Fruit fly (Drosophila melanogaster) whole organism, embryonic: ENCODE measurements around the gene CG12206.
A peak's percentile ranks its signal among the peaks of the same experiment; 100 is the strongest.

ENCODE experiments used
- ATbp ChIP-seq: fragments of 200-800 bp; sonication (Bioruptor generic); optimal IDR thresholded peaks from 2 replicates; lab custom pipeline; 2017; ENCODE audit warnings: missing biosample characterization, mild to moderate bottlenecking, missing genetic modification characterization, missing genetic modification reagents
- Asciz ChIP-seq: fragments of 200-800 bp; sonication (Bioruptor generic); optimal IDR thresholded peaks from 2 replicates; lab custom pipeline; 2017; ENCODE audit warnings: missing biosample characterization, mild to moderate bottlenecking, missing genetic modification characterization, missing genetic modification reagents
- Atf3 ChIP-seq: fragments of 200-800 bp; sonication (Bioruptor generic); optimal IDR thresholded peaks from 3 replicates; lab custom pipeline; 2016; ENCODE audit warnings: missing biosample characterization, missing genetic modification characterization
- CG11504 ChIP-seq: fragments of 200-800 bp; sonication (Bioruptor generic); optimal IDR thresholded peaks from 3 replicates; lab custom pipeline; 2019; ENCODE audit warnings: missing biosample characterization, mild to moderate bottlenecking, missing genetic modification characterization, moderate library complexity
- CG12659 ChIP-seq: fragments of 200-800 bp; sonication (Bioruptor generic); optimal IDR thresholded peaks from 3 replicates; lab custom pipeline; 2017; ENCODE audit warnings: mild to moderate bottlenecking, missing biosample characterization, missing genetic modification reagents, missing genetic modification characterization
- CG13296 ChIP-seq: fragments of 200-800 bp; sonication (Bioruptor generic); optimal IDR thresholded peaks from 3 replicates; lab custom pipeline; 2018; ENCODE audit warnings: missing biosample characterization, mild to moderate bottlenecking, missing genetic modification characterization
- CG13775 ChIP-seq: fragments of 200-800 bp; sonication (Bioruptor generic); optimal IDR thresholded peaks from 3 replicates; lab custom pipeline; 2017; ENCODE audit warnings: missing biosample characterization, mild to moderate bottlenecking, missing genetic modification characterization
- CG18764 ChIP-seq: fragments of 200-800 bp; sonication (Bioruptor generic); optimal IDR thresholded peaks from 3 replicates; lab custom pipeline; 2016; ENCODE audit warnings: missing biosample characterization, missing genetic modification characterization
- CG32767 ChIP-seq: fragments of 200-800 bp; sonication (Bioruptor generic); IDR thresholded peaks from 2 replicates; pipeline ENCODE4 v1.3.6; 2022; ENCODE audit warnings: missing biosample characterization, missing genetic modification characterization
- CG4328 ChIP-seq: fragments of 200-800 bp; sonication (Bioruptor generic); optimal IDR thresholded peaks from 3 replicates; lab custom pipeline; 2017; ENCODE audit warnings: missing biosample characterization, missing genetic modification reagents, missing genetic modification characterization
- CG43689 ChIP-seq: fragments of 200-800 bp; sonication (Bioruptor generic); IDR thresholded peaks from 2 replicates; pipeline ENCODE4 v1.3.6; 2022; ENCODE audit warnings: missing biosample characterization, missing genetic modification characterization
- CG6175 ChIP-seq: fragments of 200-800 bp; sonication (Bioruptor generic); IDR thresholded peaks from 3 replicates; pipeline ENCODE4 v1.3.6; 2022; ENCODE audit warnings: missing biosample characterization, missing genetic modification characterization
- CG6272 ChIP-seq: fragments of 200-800 bp; sonication (Bioruptor generic); IDR thresholded peaks from 2 replicates; pipeline ENCODE4 v1.3.6; 2022; ENCODE audit warnings: missing biosample characterization, missing genetic modification characterization
- CG7839 ChIP-seq: fragments of 200-800 bp; sonication (Bioruptor generic); optimal IDR thresholded peaks from 3 replicates; lab custom pipeline; 2018; ENCODE audit warnings: missing biosample characterization, mild to moderate bottlenecking, missing genetic modification characterization, moderate library complexity
- CG8089 ChIP-seq: fragments of 200-800 bp; sonication (Bioruptor generic); optimal IDR thresholded peaks from 3 replicates; lab custom pipeline; 2016; ENCODE audit warnings: missing biosample characterization, missing genetic modification characterization
- CG8359 ChIP-seq: fragments of 200-800 bp; sonication (Bioruptor generic); optimal IDR thresholded peaks from 2 replicates; lab custom pipeline; 2017; ENCODE audit warnings: missing biosample characterization, mild to moderate bottlenecking, missing genetic modification characterization, borderline replicate concordance
- D ChIP-seq, 2 experiments: fragments of 200-800 bp in 1 of 2; fragments of >200 bp in 1 of 2; sonication (Bioruptor generic) in 1 of 2; optimal IDR thresholded peaks; 2 replicates in 1 of 2; 3 replicates in 1 of 2; lab custom pipeline; 2017; ENCODE audit warnings: mild to moderate bottlenecking in 1 of 2, missing biosample characterization in 1 of 2, missing genetic modification characterization in 1 of 2, missing genetic modification reagents in 1 of 2
- Dbx ChIP-seq: fragments of 200-800 bp; sonication (Bioruptor generic); IDR thresholded peaks from 3 replicates; pipeline ENCODE4 v1.3.6; 2022; ENCODE audit warnings: missing biosample characterization, missing genetic modification characterization
- Med ChIP-seq: fragments of 200-800 bp; sonication (Bioruptor generic); peaks from one replicate; lab custom pipeline; 2016; ENCODE audit warnings: missing biosample characterization, missing genetic modification characterization, mild to moderate bottlenecking, inconsistent platforms, moderate library complexity
- Nf-YB ChIP-seq: fragments of 200-800 bp; sonication (Bioruptor generic); optimal IDR thresholded peaks from 3 replicates; lab custom pipeline; 2019; ENCODE audit warnings: missing biosample characterization, mild to moderate bottlenecking, missing genetic modification characterization, moderate library complexity
- NfI ChIP-seq: fragments of 200-800 bp; sonication (Bioruptor generic); optimal IDR thresholded peaks from 3 replicates; lab custom pipeline; 2018; ENCODE audit warnings: missing biosample characterization, mild to moderate bottlenecking, missing genetic modification characterization, moderate library complexity
- Oaz ChIP-seq: fragments of 200-800 bp; sonication (Bioruptor generic); IDR thresholded peaks from 2 replicates; pipeline ENCODE4 v1.3.6; 2022; ENCODE audit warnings: missing biosample characterization, missing genetic modification characterization
- Optix ChIP-seq: fragments of 200-800 bp; sonication (Bioruptor generic); IDR thresholded peaks from 3 replicates; pipeline ENCODE4 v1.3.6; 2022; ENCODE audit warnings: missing biosample characterization, missing genetic modification characterization
- Trl ChIP-seq, 3 experiments: fragments of >200 bp in 2 of 3; fragments of 200-800 bp in 1 of 3; sonication (Bioruptor generic) in 1 of 3; optimal IDR thresholded peaks; 2 replicates in 1 of 3; 3 replicates in 2 of 3; lab custom pipeline; 2016 to 2017; ENCODE audit warnings: missing biosample characterization in 1 of 3, missing genetic modification characterization in 1 of 3
- al ChIP-seq: fragments of 200-800 bp; sonication (Bioruptor generic); IDR thresholded peaks from 2 replicates; pipeline ENCODE4 v1.3.6; 2022; ENCODE audit warnings: missing biosample characterization, missing genetic modification characterization
- br ChIP-seq: fragments of >200 bp; optimal IDR thresholded peaks from 2 replicates; lab custom pipeline; 2017
- ci ChIP-seq: fragments of 200-800 bp; sonication (Bioruptor generic); IDR thresholded peaks from 3 replicates; pipeline ENCODE4 v1.3.6; 2022; ENCODE audit warnings: missing biosample characterization, missing genetic modification characterization
- crol ChIP-seq: fragments of 200-800 bp; sonication (Bioruptor generic); IDR thresholded peaks from 2 replicates; pipeline ENCODE4 v1.3.6; 2022; ENCODE audit warnings: missing biosample characterization, missing genetic modification characterization
- dysf ChIP-seq: fragments of 200-800 bp; sonication (Bioruptor generic); IDR thresholded peaks from 3 replicates; pipeline ENCODE4 v1.3.6; 2022; ENCODE audit warnings: missing biosample characterization, missing genetic modification characterization
- emc ChIP-seq: fragments of 200-800 bp; sonication (Bioruptor generic); optimal IDR thresholded peaks from 2 replicates; lab custom pipeline; 2016; ENCODE audit warnings: missing biosample characterization, missing genetic modification characterization
- ems ChIP-seq: fragments of 200-800 bp; sonication (Bioruptor generic); optimal IDR thresholded peaks from 3 replicates; lab custom pipeline; 2016; ENCODE audit warnings: missing biosample characterization, missing genetic modification characterization
- fd3F ChIP-seq: fragments of 200-800 bp; sonication (Bioruptor generic); optimal IDR thresholded peaks from 2 replicates; lab custom pipeline; 2018; ENCODE audit warnings: missing biosample characterization, mild to moderate bottlenecking, missing genetic modification characterization, moderate library complexity
- gcm ChIP-seq: fragments of 200-800 bp; sonication (Bioruptor generic); optimal IDR thresholded peaks from 2 replicates; lab custom pipeline; 2019; ENCODE audit warnings: missing biosample characterization, mild to moderate bottlenecking, missing genetic modification characterization, moderate library complexity
- gem ChIP-seq: fragments of 200-800 bp; sonication (Bioruptor generic); optimal IDR thresholded peaks from 2 replicates; lab custom pipeline; 2019; ENCODE audit warnings: missing biosample characterization, mild to moderate bottlenecking, missing genetic modification characterization, moderate library complexity
- hth ChIP-seq: fragments of >200 bp; optimal IDR thresholded peaks from 2 replicates; lab custom pipeline; 2017; ENCODE audit warnings: inconsistent platforms
- ind ChIP-seq: fragments of 200-800 bp; sonication (Bioruptor generic); optimal IDR thresholded peaks from 3 replicates; lab custom pipeline; 2016; ENCODE audit warnings: missing biosample characterization, missing genetic modification characterization
- kah ChIP-seq: fragments of 200-800 bp; sonication (Bioruptor generic); optimal IDR thresholded peaks from 2 replicates; lab custom pipeline; 2018; ENCODE audit warnings: missing biosample characterization, mild to moderate bottlenecking, missing genetic modification characterization
- lab ChIP-seq: fragments of 200-800 bp; sonication (Bioruptor generic); optimal IDR thresholded peaks from 3 replicates; lab custom pipeline; 2017; ENCODE audit warnings: missing biosample characterization, missing genetic modification characterization, mild to moderate bottlenecking, moderate library complexity, missing genetic modification reagents
- lbe ChIP-seq: fragments of 200-800 bp; sonication (Bioruptor generic); optimal IDR thresholded peaks from 2 replicates; lab custom pipeline; 2016; ENCODE audit warnings: missing biosample characterization, mild to moderate bottlenecking, missing genetic modification characterization
- nerfin-2 ChIP-seq: fragments of 200-800 bp; sonication (Bioruptor generic); IDR thresholded peaks from 2 replicates; pipeline ENCODE4 v1.3.6; 2022; ENCODE audit warnings: missing biosample characterization, missing genetic modification characterization; ENCODE audit not compliant: partially characterized antibody
- prd ChIP-seq, 3 experiments: fragments of >200 bp in 2 of 3; fragments of 200-800 bp in 1 of 3; sonication (Bioruptor generic) in 1 of 3; optimal IDR thresholded peaks in 2 of 3; IDR thresholded peaks in 1 of 3; 2 replicates in 2 of 3; 3 replicates in 1 of 3; pipeline versions ENCODE4 v1.3.6 to Lab custom; 2017 to 2022; ENCODE audit warnings: missing biosample characterization in 1 of 3, missing genetic modification characterization in 1 of 3
- ranshi ChIP-seq: fragments of 200-800 bp; sonication (Bioruptor generic); IDR thresholded peaks from 2 replicates; pipeline ENCODE4 v1.3.6; 2022; ENCODE audit warnings: missing biosample characterization, missing genetic modification characterization
- seq ChIP-seq: fragments of 200-800 bp; sonication (Bioruptor generic); IDR thresholded peaks from 2 replicates; pipeline ENCODE4 v1.3.6; 2022; ENCODE audit warnings: missing biosample characterization, missing genetic modification characterization
- sisA ChIP-seq: fragments of 200-800 bp; sonication (Bioruptor generic); IDR thresholded peaks from 2 replicates; pipeline ENCODE4 v1.3.6; 2022; ENCODE audit warnings: missing biosample characterization, missing genetic modification characterization
- slbo ChIP-seq: fragments of 200-800 bp; sonication (Bioruptor generic); IDR thresholded peaks from 2 replicates; pipeline ENCODE4 v1.3.6; 2022; ENCODE audit warnings: missing biosample characterization, missing genetic modification characterization
- tap ChIP-seq: fragments of 200-800 bp; optimal IDR thresholded peaks from 3 replicates; lab custom pipeline; 2019; ENCODE audit warnings: missing biosample characterization, mild to moderate bottlenecking, missing genetic modification characterization, moderate library complexity
- trem ChIP-seq: fragments of 200-800 bp; optimal IDR thresholded peaks from 3 replicates; lab custom pipeline; 2019; ENCODE audit warnings: missing biosample characterization, mild to moderate bottlenecking, missing genetic modification characterization, moderate library complexity
- ttk ChIP-seq: fragments of 200-800 bp; sonication (Bioruptor generic); IDR thresholded peaks from 2 replicates; pipeline ENCODE4 v2.1.2; 2022; ENCODE audit warnings: missing biosample characterization, missing genetic modification characterization
- zen ChIP-seq: fragments of 200-800 bp; sonication (Bioruptor generic); optimal IDR thresholded peaks from 3 replicates; lab custom pipeline; 2018; ENCODE audit warnings: missing biosample characterization, mild to moderate bottlenecking, missing genetic modification characterization, moderate library complexity
- zfh2 ChIP-seq: fragments of 200-800 bp; sonication (Bioruptor generic); optimal IDR thresholded peaks from 2 replicates; lab custom pipeline; 2016; ENCODE audit warnings: missing biosample characterization, missing genetic modification characterization

CG12206 gene

DNA sequence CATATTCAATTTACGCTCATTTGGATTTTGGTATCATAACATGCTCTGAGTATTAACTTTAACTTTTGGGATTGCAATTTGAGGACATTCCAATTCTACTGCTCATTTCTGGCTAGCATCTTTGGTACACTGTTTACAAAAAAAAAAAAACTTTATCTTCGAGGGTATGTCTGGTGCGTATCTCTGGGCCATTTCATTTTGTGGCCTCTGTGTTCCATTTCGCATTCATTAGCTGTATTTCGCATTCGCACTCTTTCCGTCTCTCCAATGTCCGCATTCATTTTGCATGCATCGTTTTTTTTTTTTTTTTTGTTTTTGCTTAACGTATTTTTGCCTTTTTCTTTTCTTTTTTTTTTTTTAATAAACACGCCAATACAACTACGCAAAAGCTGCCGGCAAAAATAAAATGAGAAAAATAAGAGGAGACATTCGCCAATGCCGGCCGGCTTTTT, 40.7 kb downstream of the CG12206 start (continued):
- TF ChIP-seq slbo (GFP tag; lab: Robert Waterston, UW) (0 out of 2 replicates have a peak, but pooled peaks have one; percentile 25), Atf3 (GFP tag; lab: Kevin White, UChicago) (no peak), ems (GFP tag; lab: Kevin White, UChicago) (no peak), crol (no peak), Optix (peak; percentile 28; the same call in 1 of the 3 replicates), CG13775 (GFP tag; lab: Kevin White, UChicago) (no peak), prd (optimal IDR thresholded peaks at IDR 0.05; lab: Kevin White, UChicago) (no peak), prd (GFP tag; IDR thresholded peaks at IDR 0.05; lab: Robert Waterston, UW) (peak; percentile 33; the same call in 1 of the 3 replicates), ci (GFP tag; lab: Robert Waterston, UW) (peak; percentile 62; the same call in 1 of the 3 replicates), D (optimal IDR thresholded peaks at IDR 0.05; lab: Kevin White, UChicago) (no peak), D (GFP tag; optimal IDR thresholded peaks at IDR 0.05; lab: Kevin White, UChicago) (no peak), CG32767 (GFP tag; lab: Robert Waterston, UW) (0 out of 2 replicates have a peak, but pooled peaks have one; percentile 22), gcm (GFP tag; lab: Kevin White, UChicago) (no peak), CG8359 (GFP tag; lab: Kevin White, UChicago) (no peak), lab (GFP tag; lab: Kevin White, UChicago) (peak; percentile 18), CG13296 (GFP tag; lab: Kevin White, UChicago) (no peak), CG7839 (tag; lab: Kevin White, UChicago) (peak; percentile 27), CG18764 (GFP tag; lab: Kevin White, UChicago) (no peak), Dbx (GFP tag; lab: Robert Waterston, UW) (no peak), emc (GFP tag; lab: Kevin White, UChicago) (no peak), zfh2 (GFP tag; lab: Kevin White, UChicago) (peak; percentile 32), hth (lab: Kevin White, UChicago) (no peak), Med (GFP tag; lab: Kevin White, UChicago) (peak; percentile 76), NfI (no peak), CG4328 (GFP tag; lab: Kevin White, UChicago) (no peak), ttk (GFP tag; lab: Robert Waterston, UW) (no peak), ind (GFP tag; lab: Kevin White, UChicago) (peak; percentile 40), dysf (no peak), CG11504 (tag; lab: Kevin White, UChicago) (peak; percentile 54), CG43689 (no peak), seq (GFP tag; lab: Robert Waterston, UW) (peak; percentile 28), Asciz (GFP tag; lab: Kevin White, UChicago) (peak; percentile 23), trem (tag; lab: Kevin White, UChicago) (no peak), CG6272 (GFP tag; lab: Robert Waterston, UW) (no peak), br (lab: Kevin White, UChicago) (no peak), al (no peak), ranshi (GFP tag; lab: Robert Waterston, UW) (peak; percentile 40; the same call in 1 of the 2 replicates), nerfin-2 (GFP tag; lab: Robert Waterston, UW) (no peak), sisA (GFP tag; lab: Robert Waterston, UW) (peak; percentile 38; the same call in 1 of the 2 replicates), CG6175 (GFP tag; lab: Robert Waterston, UW) (no peak), Oaz (GFP tag; lab: Robert Waterston, UW) (no peak), Trl (optimal IDR thresholded peaks at IDR 0.05; lab: Kevin White, UChicago) (no peak), Trl (GFP tag; optimal IDR thresholded peaks at IDR 0.05; lab: Kevin White, UChicago) (peak; percentile 14), ATbp (GFP tag; lab: Kevin White, UChicago) (no peak), Nf-YB (GFP tag; lab: Kevin White, UChicago) (no peak), zen (tag; lab: Kevin White, UChicago) (no peak), kah (no peak), gem (tag; lab: Kevin White, UChicago) (peak; percentile 20), lbe (GFP tag; lab: Kevin White, UChicago) (peak; percentile 84), CG8089 (GFP tag; lab: Kevin White, UChicago) (peak; percentile 2), CG12659 (GFP tag; lab: Kevin White, UChicago) (no peak), tap (no peak), fd3F (GFP tag; lab: Kevin White, UChicago) (no peak)
